Worm (Caenorhabditis elegans) whole organism, young adult: ENCODE results near the gene F54F7.6.

Experiments
- B0261.1 ChIP-seq: sonication (generic microtip); optimal IDR thresholded peaks from 2 replicates; lab custom pipeline; 2016; ENCODE audit warnings: mild to moderate bottlenecking, missing genetic modification characterization, moderate library complexity, missing compliant biosample characterization
- F10E7.11 ChIP-seq: sonication (generic microtip); optimal IDR thresholded peaks from 2 replicates; lab custom pipeline; 2017; ENCODE audit warnings: mild to moderate bottlenecking, missing genetic modification characterization, moderate library complexity, missing compliant biosample characterization
- F37B4.10 ChIP-seq: fragments of 200-800 bp; sonication (Bioruptor generic); IDR thresholded peaks from 2 replicates; pipeline ENCODE4 v1.3.6; 2022; ENCODE audit warnings: missing genetic modification characterization, missing compliant biosample characterization
- F55B11.4 ChIP-seq: sonication (generic microtip); optimal IDR thresholded peaks from 2 replicates; lab custom pipeline; 2016; ENCODE audit warnings: missing compliant biosample characterization, missing genetic modification characterization, borderline replicate concordance; ENCODE audit not compliant: insufficient read depth
- T07F8.4 ChIP-seq: sonication (generic microtip); optimal IDR thresholded peaks from 2 replicates; lab custom pipeline; 2016; ENCODE audit warnings: mild to moderate bottlenecking, missing genetic modification characterization, moderate library complexity, missing compliant biosample characterization
- Y53G8AR.9 ChIP-seq: fragments of 200-800 bp; sonication (Bioruptor generic); conservative IDR thresholded peaks from 2 replicates; pipeline ENCODE4 v1.3.6; 2022; ENCODE audit warnings: missing genetic modification reagents, missing genetic modification characterization, missing compliant biosample characterization
- akir-1 ChIP-seq: fragments of 200-800 bp; sonication (Bioruptor generic); optimal IDR thresholded peaks from 2 replicates; lab custom pipeline; 2018; ENCODE audit warnings: mild to moderate bottlenecking, missing genetic modification characterization, moderate library complexity, missing compliant biosample characterization
- athp-1 ChIP-seq: sonication (generic microtip); optimal IDR thresholded peaks from 2 replicates; lab custom pipeline; 2017; ENCODE audit warnings: mild to moderate bottlenecking, missing genetic modification characterization, missing compliant biosample characterization
- attf-5 ChIP-seq: fragments of 200-800 bp; sonication (Bioruptor generic); optimal IDR thresholded peaks from 2 replicates; lab custom pipeline; 2018; ENCODE audit warnings: mild to moderate bottlenecking, missing genetic modification characterization, missing compliant biosample characterization
- bed-1 ChIP-seq: fragments of 200-800 bp; sonication (Bioruptor generic); IDR thresholded peaks from 2 replicates; pipeline ENCODE4 v1.3.6; 2022; ENCODE audit warnings: missing genetic modification reagents, missing genetic modification characterization, missing compliant biosample characterization
- ccch-3 ChIP-seq: fragments of 200-800 bp; sonication (Bioruptor generic); optimal IDR thresholded peaks from 2 replicates; lab custom pipeline; 2018; ENCODE audit warnings: mild to moderate bottlenecking, missing genetic modification characterization, missing compliant biosample characterization
- cebp-2 ChIP-seq: fragments of 200-800 bp; sonication (Bioruptor generic); IDR thresholded peaks from 2 replicates; pipeline ENCODE4 v1.3.6; 2022; ENCODE audit warnings: missing genetic modification characterization, missing compliant biosample characterization
- ceh-40 ChIP-seq: fragments of 200-800 bp; sonication (Bioruptor generic); IDR thresholded peaks from 2 replicates; pipeline ENCODE4 v1.3.6; 2022; ENCODE audit warnings: missing genetic modification characterization, missing compliant biosample characterization
- ceh-91 ChIP-seq: fragments of 200-800 bp; sonication (Bioruptor generic); IDR thresholded peaks from 2 replicates; pipeline ENCODE4 v1.3.6; 2022; ENCODE audit warnings: missing genetic modification reagents, missing genetic modification characterization, missing compliant biosample characterization
- dox-1 ChIP-seq: fragments of 200-800 bp; sonication (Bioruptor generic); IDR thresholded peaks from 2 replicates; pipeline ENCODE4 v1.3.6; 2022; ENCODE audit warnings: missing genetic modification reagents, missing genetic modification characterization, missing compliant biosample characterization
- efl-1 ChIP-seq: fragments of 150-350 bp; optimal IDR thresholded peaks from 2 replicates; lab custom pipeline; 2014; ENCODE audit warnings: missing biosample characterization, missing genetic modification reagents, missing genetic modification characterization
- ekl-4 ChIP-seq: fragments of 200-800 bp; sonication (Bioruptor generic); IDR thresholded peaks from 2 replicates; pipeline ENCODE4 v1.3.6; 2022; ENCODE audit warnings: missing genetic modification reagents, missing genetic modification characterization, missing compliant biosample characterization
- hlh-26 ChIP-seq: fragments of 200-800 bp; sonication (Bioruptor generic); conservative IDR thresholded peaks from 2 replicates; pipeline ENCODE4 v1.3.6; 2022; ENCODE audit warnings: missing genetic modification reagents, missing genetic modification characterization, missing compliant biosample characterization
- hmg-20 ChIP-seq: fragments of 200-800 bp; sonication (Bioruptor generic); IDR thresholded peaks from 2 replicates; pipeline ENCODE4 v1.3.6; 2022; ENCODE audit warnings: missing genetic modification reagents, missing genetic modification characterization, missing compliant biosample characterization
- hsf-1 ChIP-seq: fragments of 200-800 bp; sonication (Bioruptor generic); IDR thresholded peaks from 2 replicates; pipeline ENCODE4 v1.3.6; 2022; ENCODE audit warnings: missing genetic modification reagents, missing genetic modification characterization, missing compliant biosample characterization
- let-526 ChIP-seq: fragments of 200-800 bp; sonication (Bioruptor generic); IDR thresholded peaks from 2 replicates; pipeline ENCODE4 v1.3.6; 2022; ENCODE audit warnings: missing genetic modification reagents, missing genetic modification characterization, missing compliant biosample characterization
- let-607 ChIP-seq, 2 experiments: fragments of 200-800 bp in 1 of 2; sonication (Bioruptor generic) in 1 of 2; sonication (generic microtip) in 1 of 2; optimal IDR thresholded peaks; 2 replicates each; lab custom pipeline; 2016 to 2018; ENCODE audit warnings: mild to moderate bottlenecking in 2 of 2, missing compliant biosample characterization in 2 of 2, missing genetic modification characterization in 2 of 2, moderate library complexity in 2 of 2, missing genotype in 1 of 2
- lin-54 ChIP-seq: fragments of 200-800 bp; sonication (Bioruptor generic); optimal IDR thresholded peaks from 2 replicates; lab custom pipeline; 2018; ENCODE audit warnings: mild to moderate bottlenecking, missing genetic modification characterization, missing compliant biosample characterization
- lsl-1 ChIP-seq: fragments of 200-800 bp; sonication (Bioruptor generic); optimal IDR thresholded peaks from 2 replicates; lab custom pipeline; 2018; ENCODE audit warnings: mild to moderate bottlenecking, missing genetic modification characterization, moderate library complexity, missing compliant biosample characterization
- madf-10 ChIP-seq: sonication (generic microtip); optimal IDR thresholded peaks from 2 replicates; lab custom pipeline; 2016; ENCODE audit warnings: mild to moderate bottlenecking, missing genetic modification characterization, missing compliant biosample characterization
- mcd-1 ChIP-seq: fragments of 200-800 bp; sonication (Bioruptor generic); IDR thresholded peaks from 2 replicates; pipeline ENCODE4 v1.3.6; 2022; ENCODE audit warnings: missing genetic modification reagents, missing genetic modification characterization, missing compliant biosample characterization
- mes-4 ChIP-seq: sonication (generic microtip); optimal IDR thresholded peaks from 2 replicates; lab custom pipeline; 2016; ENCODE audit warnings: missing genotype, missing genetic modification characterization, missing compliant biosample characterization
- mxl-1 ChIP-seq: sonication (generic microtip); optimal IDR thresholded peaks from 2 replicates; lab custom pipeline; 2016; ENCODE audit warnings: missing genetic modification characterization, missing compliant biosample characterization
- nfya-1 ChIP-seq: sonication (generic microtip); optimal IDR thresholded peaks from 2 replicates; lab custom pipeline; 2017; ENCODE audit warnings: antibody characterized with exemption, missing compliant biosample characterization, missing genetic modification characterization, borderline replicate concordance; ENCODE audit not compliant: insufficient read depth
- nfya-2 ChIP-seq: fragments of 200-800 bp; sonication (Bioruptor generic); IDR thresholded peaks from 2 replicates; pipeline ENCODE4 v1.3.6; 2022; ENCODE audit warnings: missing genetic modification reagents, missing genetic modification characterization, missing compliant biosample characterization
- pbrm-1 ChIP-seq: fragments of 200-800 bp; sonication (Bioruptor generic); IDR thresholded peaks from 2 replicates; pipeline ENCODE4 v1.3.6; 2022; ENCODE audit warnings: missing genetic modification reagents, missing genetic modification characterization, missing compliant biosample characterization
- rcor-1 ChIP-seq: fragments of 200-800 bp; sonication (Bioruptor generic); IDR thresholded peaks from 2 replicates; pipeline ENCODE4 v1.3.6; 2022; ENCODE audit warnings: missing genetic modification reagents, missing genetic modification characterization, missing compliant biosample characterization
- rpc-1 ChIP-seq, 2 experiments: fragments of 150-350 bp in 1 of 2; sonication (generic microtip) in 1 of 2; optimal IDR thresholded peaks; 2 replicates each; lab custom pipeline; 2014 to 2018; ENCODE audit warnings: missing biosample characterization in 1 of 2, missing genetic modification characterization in 1 of 2, missing genetic modification reagents in 1 of 2, missing genotype in 1 of 2
- sdz-38 ChIP-seq: sonication (generic microtip); optimal IDR thresholded peaks from 2 replicates; lab custom pipeline; 2016; ENCODE audit warnings: missing genotype, missing genetic modification characterization, missing compliant biosample characterization
- snpc-1.1 ChIP-seq: sonication (generic microtip); optimal IDR thresholded peaks from 2 replicates; lab custom pipeline; 2017; ENCODE audit warnings: missing genetic modification characterization, mild to moderate bottlenecking, missing compliant biosample characterization, antibody characterized with exemption, moderate library complexity, missing genotype, missing genetic modification reagents; ENCODE audit not compliant: insufficient read depth
- snpc-3.4 ChIP-seq: sonication (generic microtip); optimal IDR thresholded peaks from 2 replicates; lab custom pipeline; 2017; ENCODE audit warnings: missing genetic modification characterization, mild to moderate bottlenecking, missing compliant biosample characterization, antibody characterized with exemption, moderate library complexity, missing genotype, missing genetic modification reagents
- tbp1 ChIP-seq: fragments of 200-800 bp; sonication (Bioruptor generic); optimal IDR thresholded peaks from 2 replicates; lab custom pipeline; 2018; ENCODE audit warnings: mild to moderate bottlenecking, missing genetic modification characterization, missing compliant biosample characterization
- tbx-9 ChIP-seq: sonication (generic microtip); optimal IDR thresholded peaks from 2 replicates; lab custom pipeline; 2016; ENCODE audit warnings: borderline replicate concordance, missing genetic modification characterization, inconsistent platforms, missing compliant biosample characterization
- tlf-1 ChIP-seq: fragments of 200-800 bp; sonication (Bioruptor generic); optimal IDR thresholded peaks from 2 replicates; lab custom pipeline; 2018; ENCODE audit warnings: mild to moderate bottlenecking, missing genetic modification characterization, missing compliant biosample characterization
- unc-130 ChIP-seq: sonication (generic microtip); optimal IDR thresholded peaks from 2 replicates; lab custom pipeline; 2016; ENCODE audit warnings: missing genetic modification reagents, missing genetic modification characterization, missing compliant biosample characterization
- xnd-1 ChIP-seq: sonication (generic microtip); optimal IDR thresholded peaks from 2 replicates; lab custom pipeline; 2016; ENCODE audit warnings: missing genotype, missing genetic modification reagents, missing genetic modification characterization, missing compliant biosample characterization
- zfh-2 ChIP-seq: fragments of 200-800 bp; sonication (Bioruptor generic); conservative IDR thresholded peaks from 2 replicates; pipeline ENCODE4 v1.3.6; 2022; ENCODE audit warnings: missing genetic modification reagents, missing genetic modification characterization, missing compliant biosample characterization
- ztf-25 ChIP-seq: fragments of 200-800 bp; sonication (Bioruptor generic); IDR thresholded peaks from 2 replicates; pipeline ENCODE4 v1.3.6; 2022; ENCODE audit warnings: missing genetic modification reagents, missing genetic modification characterization, missing compliant biosample characterization

F54F7.6 gene

ce11 chrX:11899031-11899430 lies 33.8 kb downstream of the F54F7.6 start (continued):
- TF ChIP-seq athp-1 (tag; lab: Kevin White, UChicago), result no peak
- TF ChIP-seq zfh-2 (GFP tag; lab: Robert Waterston, UW), result no peak
- no peak for TF ChIP-seq hsf-1 (GFP tag; lab: Robert Waterston, UW)
- TF ChIP-seq, all 124 proteins: peak for 0

ce11 chrX:11902661-11903060 lies 37.5 kb downstream of the F54F7.6 start, which contains the start of gene Y62H9A.10:
Gene Y62H9A.10, minus strand, starts transcription at chrX:11902761.
- TF ChIP-seq lin-54 (GFP tag; lab: Kevin White, UChicago) (no peak), madf-10 (tag; lab: Kevin White, UChicago) (no peak), tlf-1 (GFP tag; lab: Kevin White, UChicago) (no peak), let-607 (tag; optimal IDR thresholded peaks at IDR 0.05; lab: Kevin White, UChicago) (no peak), ceh-40 (GFP tag; lab: Robert Waterston, UW) (no peak), F55B11.4 (tag; lab: Kevin White, UChicago) (no peak), dox-1 (no peak), unc-130 (GFP tag; lab: Kevin White, UChicago) (no peak), mxl-1 (tag; lab: Kevin White, UChicago) (no peak), ceh-91 (GFP tag; lab: Robert Waterston, UW) (no peak), akir-1 (GFP tag; lab: Kevin White, UChicago) (no peak)

DNA sequence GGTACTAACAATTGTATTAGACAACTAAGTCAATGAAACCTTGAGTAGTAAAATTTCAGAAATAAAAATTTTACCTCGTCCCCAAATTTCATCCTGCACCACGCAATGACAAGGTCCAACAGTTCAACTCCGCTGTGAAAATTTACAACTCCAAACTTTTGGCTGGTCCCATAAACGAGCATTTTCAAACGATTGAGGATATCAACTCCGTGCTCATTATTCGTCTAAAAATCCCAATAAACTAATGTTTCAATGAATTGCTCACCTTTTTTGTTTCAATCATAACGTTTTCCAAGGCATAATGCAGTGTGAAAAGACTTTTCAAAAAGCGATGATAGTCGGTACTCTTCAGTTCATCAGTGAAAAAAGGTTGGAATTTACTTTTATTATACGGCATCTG lies 41.4 kb downstream of the F54F7.6 start:
- TF ChIP-seq nfya-2 (GFP tag; lab: Robert Waterston, UW) (no peak), ztf-25 (GFP tag; lab: Robert Waterston, UW) (no peak), hlh-26 (no peak), dox-1 (no peak), nfya-1 (tag; lab: Kevin White, UChicago) (no peak), snpc-3.4 (no peak), rpc-1 (optimal IDR thresholded peaks at IDR 0.05; lab: Kevin White, UChicago) (no peak), rpc-1 (tag; optimal IDR thresholded peaks at IDR 0.05; lab: Kevin White, UChicago) (no peak), rcor-1 (no peak), tbx-9 (tag; lab: Kevin White, UChicago) (no peak), mes-4 (tag; lab: Kevin White, UChicago) (no peak), F10E7.11 (tag; lab: Kevin White, UChicago) (no peak), bed-1 (GFP tag; lab: Robert Waterston, UW) (no peak), let-526 (GFP tag; lab: Robert Waterston, UW) (no peak), B0261.1 (tag; lab: Kevin White, UChicago) (no peak), pbrm-1 (no peak), F37B4.10 (no peak), ccch-3 (GFP tag; lab: Kevin White, UChicago) (no peak), lsl-1 (no peak)

DNA sequence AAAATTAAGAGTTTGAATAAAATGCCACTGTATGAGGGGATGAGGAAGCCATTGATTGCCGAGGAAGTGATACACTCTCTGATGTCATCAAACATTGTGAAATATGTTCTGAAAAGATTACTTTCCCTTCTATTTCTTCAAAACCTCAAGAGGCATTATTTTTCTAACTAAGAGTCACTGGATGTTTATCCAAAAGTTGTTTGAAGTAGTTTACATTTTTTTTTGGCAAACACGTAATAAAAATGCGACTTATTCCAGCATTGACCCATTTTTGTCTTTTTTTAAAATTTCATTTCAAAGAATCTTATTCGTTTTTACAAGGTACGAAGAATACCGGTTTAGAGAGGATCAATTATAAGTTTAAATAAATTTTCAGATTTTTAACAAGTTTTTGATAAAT lies 42.1 kb downstream of the F54F7.6 start, which contains the start of gene Y62H9A.11:
Gene Y62H9A.11 (minus strand): TSS at position 101 of the 400 bp plus-strand sequence.
- TF ChIP-seq mcd-1 (GFP tag; lab: Robert Waterston, UW), result no peak

DNA sequence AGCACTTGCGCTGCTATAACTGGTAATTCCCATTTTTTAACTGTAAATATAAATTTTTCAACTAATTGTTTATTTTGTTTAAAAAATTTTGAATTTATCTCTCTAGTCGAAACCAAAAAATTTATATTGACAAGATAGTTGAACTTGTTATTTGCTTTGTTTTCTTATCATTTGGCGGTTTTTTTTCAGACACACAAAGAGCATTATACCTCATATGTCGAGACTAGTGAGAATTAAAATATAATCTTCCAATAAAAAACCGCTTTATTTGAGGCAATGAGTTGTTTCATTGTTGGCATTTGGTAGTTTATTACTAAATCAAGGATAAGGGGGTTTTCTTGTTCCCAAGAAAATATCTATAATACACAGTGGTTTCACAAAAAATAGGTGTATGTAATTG lies 43.0 kb downstream of the F54F7.6 start:
- TF ChIP-seq lsl-1, result no peak
- no peak for TF ChIP-seq unc-130 (GFP tag; lab: Kevin White, UChicago)
- TF ChIP-seq cebp-2 (GFP tag; lab: Robert Waterston, UW), result no peak
- no peak for TF ChIP-seq hmg-20 (GFP tag; lab: Robert Waterston, UW)
- no peak for TF ChIP-seq tbp1 (GFP tag; lab: Kevin White, UChicago)
- TF ChIP-seq xnd-1 (tag; lab: Kevin White, UChicago), result no peak
- TF ChIP-seq ekl-4 (GFP tag; lab: Robert Waterston, UW), result no peak
- no peak for TF ChIP-seq Y53G8AR.9 (GFP tag; lab: Robert Waterston, UW)
- no peak for TF ChIP-seq T07F8.4 (tag; lab: Kevin White, UChicago)
- TF ChIP-seq efl-1 (GFP tag; lab: Kevin White, UChicago), result no peak
- no peak for TF ChIP-seq ceh-40 (GFP tag; lab: Robert Waterston, UW)
- TF ChIP-seq sdz-38 (tag; lab: Kevin White, UChicago), result no peak
- TF ChIP-seq attf-5 (GFP tag; lab: Kevin White, UChicago), result no peak
- TF ChIP-seq snpc-1.1, result no peak
- TF ChIP-seq F37B4.10, result no peak
